Worm (Caenorhabditis elegans) whole organism, L1 larva: ENCODE data around the gene flp-27.

ENCODE experiments used
- nhr-11 ChIP-seq: fragments of 150-350 bp; optimal IDR thresholded peaks from 2 replicates; lab custom pipeline; 2014; ENCODE audit warnings: missing biosample characterization, missing genetic modification characterization
- nhr-77 ChIP-seq: fragments of 150-350 bp; optimal IDR thresholded peaks from 2 replicates; lab custom pipeline; 2014; ENCODE audit warnings: missing biosample characterization, missing genetic modification characterization

- TF ChIP-seq nhr-77 (tag; lab: Kevin White, UChicago) (no peak), nhr-11 (no peak)
Observed at ce11 chrII:5688959-5689358, 8.2 kb downstream of the flp-27 start, which contains the start of gene C25H3.11.
